Worm (Caenorhabditis elegans) whole organism, L2 larva: Measurements from ENCODE around the gene grd-2.

Experiments
- ama-1 ChIP-seq: fragments of 150-350 bp; optimal IDR thresholded peaks from 2 replicates; lab custom pipeline; 2018; ENCODE audit warnings: inconsistent platforms
- blmp-1 ChIP-seq: sonication (generic microtip); optimal IDR thresholded peaks from 2 replicates; lab custom pipeline; 2017; ENCODE audit warnings: missing genetic modification characterization, mild to moderate bottlenecking, missing compliant biosample characterization, antibody characterized with exemption, moderate library complexity; ENCODE audit not compliant: insufficient read depth
- dmd-4 ChIP-seq: sonication (generic microtip); optimal IDR thresholded peaks from 2 replicates; lab custom pipeline; 2017; ENCODE audit warnings: missing biosample characterization, missing genetic modification characterization
- lin-11 ChIP-seq: fragments of 150-350 bp; sonication (generic microtip); optimal IDR thresholded peaks from 2 replicates; lab custom pipeline; 2014; ENCODE audit warnings: missing biosample characterization, missing genetic modification characterization, inconsistent platforms, mixed read lengths
- unc-55 ChIP-seq: fragments of 150-350 bp; sonication (generic microtip); optimal IDR thresholded peaks from 3 replicates; lab custom pipeline; 2014; ENCODE audit warnings: missing biosample characterization, missing genetic modification reagents, missing genetic modification characterization
- unc-62 ChIP-seq: fragments of 150-350 bp; optimal IDR thresholded peaks from 2 replicates; lab custom pipeline; 2014; ENCODE audit warnings: missing biosample characterization, missing genetic modification reagents, missing genetic modification characterization

- TF ChIP-seq blmp-1 (tag; lab: Kevin White, UChicago) (no peak), dmd-4 (no peak), ama-1 (lab: Kevin White, UChicago) (no peak), unc-62 (no peak), unc-55 (no peak), lin-11 (no peak)
Measured at ce11 chrV:20561795-20562194, 47.8 kb upstream of the grd-2 start, which contains the start of gene F26F2.1.
